Worm (Caenorhabditis elegans): Measurements from ENCODE around the gene ddl-1.
A peak's percentile ranks its signal among the peaks of the same experiment; 100 is the strongest.
"Not testable (repeated sequence)": the region's sequence is repeated elsewhere in the genome, so short reads cannot be mapped to it uniquely, and the experiment has no call there.

ddl-1 gene

DNA sequence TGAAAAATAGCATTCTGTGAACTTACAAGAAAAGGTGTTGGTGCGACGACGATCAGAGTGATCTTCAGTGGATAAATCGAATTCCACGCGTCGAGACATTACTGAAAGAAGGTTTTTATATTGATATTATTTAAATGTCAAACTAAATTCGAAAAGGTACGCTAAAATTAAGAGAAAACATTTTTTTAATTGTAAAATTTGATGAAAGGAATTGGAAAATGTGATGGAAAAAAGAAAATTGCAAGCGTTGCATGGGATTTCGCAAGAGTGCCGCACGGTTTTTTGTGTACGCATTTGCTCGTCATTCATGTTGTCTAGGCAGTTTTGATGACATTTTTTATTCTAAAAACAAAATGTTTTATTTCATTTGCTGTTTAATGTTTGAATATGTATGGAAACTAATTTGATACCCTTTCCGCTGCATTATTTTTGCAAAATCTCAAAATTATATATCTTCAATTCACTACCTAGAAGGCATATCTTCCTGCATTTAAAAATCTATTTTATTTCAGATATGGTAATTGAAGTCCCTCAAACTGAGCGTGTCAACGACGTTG, 25.7 kb downstream of the ddl-1 start, which contains the start of the genes eif-3.L and npl-4.2:
eif-3.L (minus strand) TSS at position 101 of the 557 bp plus-strand sequence.
npl-4.2 (plus strand) TSS at position 507 of the 557 bp plus-strand sequence.
- not testable (repeated sequence) for TF ChIP-seq hnd-1 (tag; optimal IDR thresholded peaks at IDR 0.05); ama-1 (optimal IDR thresholded peaks at IDR 0.05); tbx-11 (GFP tag; IDR thresholded peaks at IDR 0.05)

ce11 chrII:5619298-5619697, 28.9 kb downstream of the ddl-1 start, which contains the start of gene dhs-6:
TSS of gene dhs-6 (minus strand) at chrII:5619319.
- no peak for TF ChIP-seq flt-1 (GFP tag; IDR thresholded peaks at IDR 0.05)

DNA sequence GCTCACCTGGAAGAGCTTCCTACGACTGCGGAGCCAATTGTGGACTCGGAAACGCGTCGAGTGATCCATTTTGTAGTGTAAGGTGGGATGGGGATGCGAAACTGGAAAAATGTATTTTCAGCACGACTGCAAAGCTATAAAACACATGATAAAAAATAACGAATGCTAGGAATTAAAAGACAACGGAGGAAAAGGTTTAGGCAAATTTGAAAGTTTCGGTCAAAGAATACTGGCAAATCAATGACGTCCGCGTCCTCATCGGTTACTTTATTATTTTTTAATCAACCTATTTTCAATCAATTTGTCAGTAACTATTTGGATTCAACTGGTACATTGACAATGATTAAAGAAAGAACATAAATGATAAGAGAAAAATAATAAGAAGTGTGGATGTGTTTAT, 40.4 kb downstream of the ddl-1 start, which contains the start of gene C17G10.7:
C17G10.7 (minus strand) TSS at position 101 of the 400 bp plus-strand sequence.
- TF ChIP-seq tra-4 (tag; optimal IDR thresholded peaks at IDR 0.05) = no peak

DNA sequence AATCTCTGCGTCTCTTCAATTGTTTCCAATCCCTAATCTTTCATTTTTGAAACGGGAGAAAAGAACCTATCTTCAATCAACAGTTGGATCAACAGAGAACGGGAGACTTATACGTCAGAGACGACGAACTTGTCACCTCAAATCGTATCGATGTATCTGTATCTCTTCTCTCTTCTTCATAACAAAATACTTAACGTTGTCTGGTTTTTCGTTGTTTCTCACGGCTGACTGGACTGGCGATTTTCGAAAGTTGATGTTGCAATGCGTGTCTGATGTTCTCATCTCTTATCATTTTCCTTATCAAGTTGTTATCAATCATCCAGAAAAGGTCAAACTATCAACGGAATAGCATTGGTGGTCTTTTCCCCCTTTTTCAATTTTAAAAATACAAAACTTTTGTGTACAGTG, 42.6 kb downstream of the ddl-1 start:
- TF ChIP-seq ceh-36 (tag; optimal IDR thresholded peaks at IDR 0.05) = no peak
- TF ChIP-seq scrt-1 (GFP tag; IDR thresholded peaks at IDR 0.05) = no peak
- no peak for TF ChIP-seq tra-4 (tag; optimal IDR thresholded peaks at IDR 0.05)

ce11 chrII:5604441-5604840, 43.7 kb downstream of the ddl-1 start:
- TF ChIP-seq flt-1 (GFP tag; IDR thresholded peaks at IDR 0.05) = no peak
- TF ChIP-seq aly-1 (tag; optimal IDR thresholded peaks at IDR 0.05) = no peak
- TF ChIP-seq ceh-36 (tag; optimal IDR thresholded peaks at IDR 0.05) = no peak
- no peak for TF ChIP-seq ceh-13 (GFP tag; optimal IDR thresholded peaks at IDR 0.05)
- TF ChIP-seq scrt-1 (GFP tag; IDR thresholded peaks at IDR 0.05) = no peak
- no peak for TF ChIP-seq hnd-1 (tag; optimal IDR thresholded peaks at IDR 0.05)
- no peak for TF ChIP-seq ama-1 (optimal IDR thresholded peaks at IDR 0.05)
- no peak for TF ChIP-seq tbx-37 (GFP tag; conservative IDR thresholded peaks at IDR 0.05)
- TF ChIP-seq F13C5.2 (tag; optimal IDR thresholded peaks at IDR 0.05) = no peak
- no peak for TF ChIP-seq hmbx-1 (tag; optimal IDR thresholded peaks at IDR 0.05)
- TF ChIP-seq ets-7 (tag; optimal IDR thresholded peaks at IDR 0.05) = no peak
- no peak for TF ChIP-seq hmg-4 (GFP tag; optimal IDR thresholded peaks at IDR 0.05)
- no peak for TF ChIP-seq tra-4 (tag; optimal IDR thresholded peaks at IDR 0.05)
- TF ChIP-seq sea-1 (GFP tag; conservative IDR thresholded peaks at IDR 0.05) = no peak
- TF ChIP-seq pes-1 (GFP tag; IDR thresholded peaks at IDR 0.05) = no peak
- no peak for TF ChIP-seq B0310.2 (tag; optimal IDR thresholded peaks at IDR 0.05)
- no peak for TF ChIP-seq tbx-11 (GFP tag; IDR thresholded peaks at IDR 0.05)

DNA sequence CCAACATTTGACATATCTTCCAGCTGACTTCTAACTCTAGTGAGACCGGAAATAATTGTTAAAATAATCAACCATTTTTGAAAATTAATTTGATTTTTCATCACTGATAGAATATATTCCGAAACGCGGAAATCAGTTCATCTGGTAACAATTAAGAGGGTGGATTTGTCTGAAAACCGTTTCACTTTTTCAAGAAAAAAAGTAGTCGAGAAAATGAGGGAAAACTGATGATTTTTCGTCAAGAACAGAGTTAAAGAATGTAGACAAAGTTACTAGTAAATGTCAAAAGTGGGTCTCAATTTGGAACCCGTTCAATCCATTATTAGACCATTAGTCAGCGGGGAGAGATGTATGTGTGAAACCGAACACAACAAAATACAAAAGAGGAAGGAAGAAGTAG, 45.0 kb downstream of the ddl-1 start, which contains the start of gene C17G10.6:
C17G10.6 (minus strand) TSS at position 101 of the 400 bp plus-strand sequence.
- TF ChIP-seq ceh-13 (GFP tag; optimal IDR thresholded peaks at IDR 0.05) (no peak), ama-1 (optimal IDR thresholded peaks at IDR 0.05) (no peak), B0310.2 (tag; optimal IDR thresholded peaks at IDR 0.05) (no peak), sea-1 (GFP tag; conservative IDR thresholded peaks at IDR 0.05) (no peak), hmg-4 (GFP tag; optimal IDR thresholded peaks at IDR 0.05) (no peak), ets-7 (tag; optimal IDR thresholded peaks at IDR 0.05) (no peak), aly-1 (tag; optimal IDR thresholded peaks at IDR 0.05) (no peak), pes-1 (GFP tag; IDR thresholded peaks at IDR 0.05) (no peak), tbx-11 (GFP tag; IDR thresholded peaks at IDR 0.05) (no peak), ceh-36 (tag; optimal IDR thresholded peaks at IDR 0.05) (no peak), scrt-1 (GFP tag; IDR thresholded peaks at IDR 0.05) (no peak), hnd-1 (tag; optimal IDR thresholded peaks at IDR 0.05) (no peak), tra-4 (tag; optimal IDR thresholded peaks at IDR 0.05) (no peak), F13C5.2 (tag; optimal IDR thresholded peaks at IDR 0.05) (no peak), hmbx-1 (tag; optimal IDR thresholded peaks at IDR 0.05) (no peak)

DNA sequence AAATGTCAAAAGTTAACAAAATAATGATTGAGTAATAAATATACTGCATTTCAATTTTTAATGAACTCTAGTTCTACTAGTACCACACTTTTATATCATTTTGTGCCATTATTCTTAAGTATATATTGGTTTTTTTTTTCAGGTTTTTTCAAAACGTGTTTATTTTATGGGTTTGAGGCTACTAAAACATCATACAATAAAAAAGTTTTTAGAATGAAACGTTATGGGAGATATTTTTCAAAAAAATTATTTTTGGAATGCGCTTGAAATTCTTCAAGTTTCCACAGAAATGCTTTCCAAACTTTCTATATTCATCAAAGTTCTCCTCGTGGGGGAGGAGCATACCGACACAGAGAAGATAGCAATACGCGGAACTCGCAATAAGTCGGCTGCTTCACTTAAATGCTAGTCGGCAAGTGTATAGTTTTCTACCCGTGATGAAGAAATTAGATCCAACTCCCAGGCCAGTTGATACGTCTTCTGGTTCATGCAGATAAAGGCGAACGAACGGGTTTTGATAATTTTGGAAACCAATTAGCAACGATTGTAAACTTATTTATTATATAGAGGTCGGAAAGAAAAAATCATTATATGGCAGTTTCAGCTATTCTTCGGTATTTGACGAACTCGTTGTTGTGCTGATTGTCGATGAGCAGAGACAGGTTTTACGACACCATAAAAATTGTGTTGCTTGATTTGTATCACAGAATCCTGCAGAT, 48.7 kb downstream of the ddl-1 start, which contains the start of gene C17G10.10:
C17G10.10 (minus strand) TSS at position 51 of the 719 bp plus-strand sequence.
- no peak for TF ChIP-seq F13C5.2 (tag; optimal IDR thresholded peaks at IDR 0.05)
- no peak for TF ChIP-seq ceh-36 (tag; optimal IDR thresholded peaks at IDR 0.05)
- 0 out of 2 replicates have a peak, but pooled peaks have one; percentile 38 for TF ChIP-seq sea-1 (GFP tag; conservative IDR thresholded peaks at IDR 0.05)
- no peak for TF ChIP-seq ceh-13 (GFP tag; optimal IDR thresholded peaks at IDR 0.05)
- no peak for TF ChIP-seq tra-4 (tag; optimal IDR thresholded peaks at IDR 0.05)
